Fruit fly (Drosophila melanogaster) whole organism, pupa: ENCODE measurements around the gene ps.
A peak's percentile ranks its signal among the peaks of the same experiment; 100 is the strongest.

Experiments used
- CG10348 ChIP-seq: fragments of 200-800 bp; sonication (Bioruptor generic); IDR thresholded peaks from 2 replicates; pipeline ENCODE4 v1.3.6; 2022; ENCODE audit warnings: missing biosample characterization, missing genetic modification characterization
- CG12605 ChIP-seq: fragments of 200-800 bp; sonication (Bioruptor generic); IDR thresholded peaks from 2 replicates; pipeline ENCODE4 v1.3.6; 2022; ENCODE audit warnings: missing biosample characterization, missing genetic modification characterization
- CG13204 ChIP-seq: fragments of 200-800 bp; sonication (Bioruptor generic); optimal IDR thresholded peaks from 2 replicates; lab custom pipeline; 2018; ENCODE audit warnings: missing biosample characterization, mild to moderate bottlenecking, missing genetic modification characterization, moderate library complexity
- CG14655 ChIP-seq: fragments of 200-800 bp; sonication (Bioruptor generic); optimal IDR thresholded peaks from 3 replicates; lab custom pipeline; 2017; ENCODE audit warnings: mild to moderate bottlenecking, missing biosample characterization, missing genetic modification reagents, missing genetic modification characterization
- CG15710 ChIP-seq: fragments of 200-800 bp; sonication (Bioruptor generic); optimal IDR thresholded peaks from 2 replicates; lab custom pipeline; 2018; ENCODE audit warnings: missing biosample characterization, mild to moderate bottlenecking, missing genetic modification characterization, moderate library complexity
- CG17806 ChIP-seq: fragments of 200-800 bp; sonication (Bioruptor generic); optimal IDR thresholded peaks from 2 replicates; lab custom pipeline; 2018; ENCODE audit warnings: missing biosample characterization, mild to moderate bottlenecking, missing genetic modification characterization, moderate library complexity
- CG32121 ChIP-seq: fragments of 200-800 bp; sonication (Bioruptor generic); IDR thresholded peaks from 2 replicates; pipeline ENCODE4 v1.3.6; 2022; ENCODE audit warnings: missing biosample characterization, missing genetic modification characterization
- CG34367 ChIP-seq: fragments of 200-800 bp; sonication (Bioruptor generic); optimal IDR thresholded peaks from 2 replicates; lab custom pipeline; 2018; ENCODE audit warnings: missing biosample characterization, mild to moderate bottlenecking, missing genetic modification characterization
- CG4496 ChIP-seq: fragments of 200-800 bp; sonication (Bioruptor generic); IDR thresholded peaks from 3 replicates; pipeline ENCODE4 v1.3.6; 2022; ENCODE audit warnings: missing biosample characterization, missing genetic modification characterization
- CG8159 ChIP-seq: fragments of 200-800 bp; sonication (Bioruptor generic); optimal IDR thresholded peaks from 3 replicates; lab custom pipeline; 2018; ENCODE audit warnings: missing biosample characterization, mild to moderate bottlenecking, missing genetic modification characterization, moderate library complexity
- CG8301 ChIP-seq: fragments of 200-800 bp; sonication (Bioruptor generic); optimal IDR thresholded peaks from 2 replicates; lab custom pipeline; 2018; ENCODE audit warnings: missing biosample characterization, mild to moderate bottlenecking, missing genetic modification characterization
- CG9948 ChIP-seq: fragments of 200-800 bp; sonication (Bioruptor generic); optimal IDR thresholded peaks from 2 replicates; lab custom pipeline; 2018; ENCODE audit warnings: missing biosample characterization, mild to moderate bottlenecking, missing genetic modification characterization, moderate library complexity
- D1 ChIP-seq: fragments of 200-800 bp; sonication (Bioruptor generic); optimal IDR thresholded peaks from 2 replicates; lab custom pipeline; 2018; ENCODE audit warnings: missing biosample characterization, mild to moderate bottlenecking, missing genetic modification characterization, moderate library complexity
- EcR ChIP-seq: fragments of 200-800 bp; sonication (Bioruptor generic); optimal IDR thresholded peaks from 3 replicates; lab custom pipeline; 2019; ENCODE audit warnings: missing biosample characterization, missing genetic modification characterization, mild to moderate bottlenecking, moderate library complexity, missing genetic modification reagents
- Ets98B ChIP-seq: fragments of 200-800 bp; sonication (Bioruptor generic); IDR thresholded peaks from 2 replicates; pipeline ENCODE4 v1.3.6; 2022; ENCODE audit warnings: missing biosample characterization, missing genetic modification characterization
- Pif1A ChIP-seq: fragments of 200-800 bp; sonication (Bioruptor generic); optimal IDR thresholded peaks from 3 replicates; lab custom pipeline; 2016; ENCODE audit warnings: missing biosample characterization, missing genetic modification characterization
- Pif1B ChIP-seq: fragments of 200-800 bp; sonication (Bioruptor generic); optimal IDR thresholded peaks from 3 replicates; lab custom pipeline; 2016; ENCODE audit warnings: missing biosample characterization, missing genetic modification characterization
- Snoo ChIP-seq: fragments of 200-800 bp; sonication (Bioruptor generic); optimal IDR thresholded peaks from 3 replicates; lab custom pipeline; 2017; ENCODE audit warnings: missing biosample characterization, mild to moderate bottlenecking, missing genetic modification characterization, inconsistent platforms
- fd96Ca ChIP-seq: fragments of 200-800 bp; sonication (Bioruptor generic); IDR thresholded peaks from 3 replicates; pipeline ENCODE4 v1.3.6; 2022; ENCODE audit warnings: missing biosample characterization, missing genetic modification characterization
- gl ChIP-seq: fragments of 200-800 bp; sonication (Bioruptor generic); optimal IDR thresholded peaks from 2 replicates; lab custom pipeline; 2018; ENCODE audit warnings: missing biosample characterization, mild to moderate bottlenecking, missing genetic modification characterization
- rn ChIP-seq: fragments of 200-800 bp; sonication (Bioruptor generic); IDR thresholded peaks from 2 replicates; pipeline ENCODE4 v1.3.6; 2022; ENCODE audit warnings: missing biosample characterization, missing genetic modification characterization

The ps gene

dm6 chr3R:9427328-9427727 is 9.6 kb downstream of the ps start:
- no peak for TF ChIP-seq Pif1A
- TF ChIP-seq CG8301 (tag; lab: Kevin White, UChicago): no peak
- TF ChIP-seq CG4496 (GFP tag; lab: Robert Waterston, UW): no peak
- TF ChIP-seq CG34367 (tag; lab: Kevin White, UChicago): no peak
- TF ChIP-seq CG12605 (GFP tag; lab: Robert Waterston, UW): no peak
- TF ChIP-seq rn: no peak
- TF ChIP-seq CG9948 (tag; lab: Kevin White, UChicago): no peak
- TF ChIP-seq CG15710 (tag; lab: Kevin White, UChicago): no peak
- TF ChIP-seq, all 21 proteins: peak for 0

DNA sequence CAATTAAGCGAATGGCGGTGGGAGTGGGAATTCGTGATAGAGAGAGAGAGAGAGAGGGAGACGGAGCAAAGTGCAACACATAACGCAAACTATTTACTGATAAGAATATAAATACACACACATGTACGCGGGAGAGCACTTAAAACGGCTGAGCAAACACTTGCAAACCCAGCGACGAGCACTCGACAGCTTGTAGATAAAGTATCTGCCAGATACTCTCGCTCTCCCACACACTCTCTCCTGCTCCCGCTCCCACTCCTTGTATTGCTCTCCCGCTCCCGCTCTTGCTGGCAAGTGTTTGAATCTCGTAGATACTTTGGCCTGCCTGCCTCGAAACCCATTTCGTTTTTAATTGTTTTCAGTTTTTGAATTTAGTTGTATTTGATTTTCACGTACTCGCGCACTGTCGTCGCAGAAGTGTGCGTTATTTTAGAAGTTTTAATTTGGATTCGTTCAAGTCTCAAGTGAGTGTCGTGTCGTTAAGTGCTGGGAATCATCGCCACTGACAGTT is 10.5 kb downstream of the ps start:
- TF ChIP-seq CG34367 (tag; lab: Kevin White, UChicago) (peak; percentile 40), Snoo (tag; lab: Kevin White, UChicago) (peak; percentile 51), CG8301 (tag; lab: Kevin White, UChicago) (peak; percentile 57), CG15710 (tag; lab: Kevin White, UChicago) (peak; percentile 6), Ets98B (GFP tag; lab: Robert Waterston, UW) (peak; percentile 84), D1 (tag; lab: Kevin White, UChicago) (no peak), gl (peak; percentile 82), Pif1A (peak; percentile 45), Pif1B (peak; percentile 53), CG13204 (GFP tag; lab: Kevin White, UChicago) (peak; percentile 74), CG4496 (GFP tag; lab: Robert Waterston, UW) (no peak; the same call in 1 of the 3 replicates), CG32121 (GFP tag; lab: Robert Waterston, UW) (peak; percentile 75), CG12605 (GFP tag; lab: Robert Waterston, UW) (peak; percentile 84), EcR (GFP tag; lab: Kevin White, UChicago) (no peak), CG9948 (tag; lab: Kevin White, UChicago) (no peak), CG14655 (GFP tag; lab: Kevin White, UChicago) (peak; percentile 59), CG17806 (tag; lab: Kevin White, UChicago) (peak; percentile 18), CG8159 (peak; percentile 38), rn (no peak), CG10348 (no peak), fd96Ca (GFP tag; lab: Robert Waterston, UW) (peak; percentile 82)

DNA sequence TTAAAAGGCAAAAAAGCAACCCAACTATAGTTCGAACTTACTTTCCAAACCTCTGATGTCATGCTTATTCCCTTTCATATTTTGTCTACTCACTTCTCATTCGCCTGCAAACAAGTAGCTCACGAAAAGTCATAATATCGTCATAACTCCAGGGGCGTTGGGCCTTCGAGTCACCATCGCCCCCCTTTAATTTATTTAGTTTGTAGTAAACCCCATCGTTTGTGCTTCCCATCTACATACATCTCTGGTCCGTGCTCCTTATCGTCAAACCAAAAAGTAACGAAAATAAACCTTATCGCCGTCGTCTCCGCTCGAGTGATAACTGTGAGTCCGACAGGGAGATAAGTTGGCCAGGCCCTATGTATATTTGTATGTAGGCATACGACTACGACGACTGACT is 11.2 kb downstream of the ps start:
- TF ChIP-seq CG14655 (GFP tag; lab: Kevin White, UChicago) (peak; percentile 7), CG13204 (GFP tag; lab: Kevin White, UChicago) (no peak), CG12605 (GFP tag; lab: Robert Waterston, UW) (no peak), CG15710 (tag; lab: Kevin White, UChicago) (peak; percentile 23), Ets98B (GFP tag; lab: Robert Waterston, UW) (peak; percentile 32; the same call in 1 of the 2 replicates), rn (no peak), Pif1B (peak; percentile 6), CG4496 (GFP tag; lab: Robert Waterston, UW) (no peak; the same call in 2 of the 3 replicates), CG8159 (peak; percentile 4), Pif1A (peak; percentile 17), CG34367 (tag; lab: Kevin White, UChicago) (no peak), CG10348 (no peak), CG17806 (tag; lab: Kevin White, UChicago) (peak; percentile 4), gl (no peak), CG8301 (tag; lab: Kevin White, UChicago) (no peak), D1 (tag; lab: Kevin White, UChicago) (no peak), CG9948 (tag; lab: Kevin White, UChicago) (no peak), fd96Ca (GFP tag; lab: Robert Waterston, UW) (peak; percentile 37; the same call in 2 of the 3 replicates), EcR (GFP tag; lab: Kevin White, UChicago) (no peak), Snoo (tag; lab: Kevin White, UChicago) (peak; percentile 54), CG32121 (GFP tag; lab: Robert Waterston, UW) (no peak)

DNA sequence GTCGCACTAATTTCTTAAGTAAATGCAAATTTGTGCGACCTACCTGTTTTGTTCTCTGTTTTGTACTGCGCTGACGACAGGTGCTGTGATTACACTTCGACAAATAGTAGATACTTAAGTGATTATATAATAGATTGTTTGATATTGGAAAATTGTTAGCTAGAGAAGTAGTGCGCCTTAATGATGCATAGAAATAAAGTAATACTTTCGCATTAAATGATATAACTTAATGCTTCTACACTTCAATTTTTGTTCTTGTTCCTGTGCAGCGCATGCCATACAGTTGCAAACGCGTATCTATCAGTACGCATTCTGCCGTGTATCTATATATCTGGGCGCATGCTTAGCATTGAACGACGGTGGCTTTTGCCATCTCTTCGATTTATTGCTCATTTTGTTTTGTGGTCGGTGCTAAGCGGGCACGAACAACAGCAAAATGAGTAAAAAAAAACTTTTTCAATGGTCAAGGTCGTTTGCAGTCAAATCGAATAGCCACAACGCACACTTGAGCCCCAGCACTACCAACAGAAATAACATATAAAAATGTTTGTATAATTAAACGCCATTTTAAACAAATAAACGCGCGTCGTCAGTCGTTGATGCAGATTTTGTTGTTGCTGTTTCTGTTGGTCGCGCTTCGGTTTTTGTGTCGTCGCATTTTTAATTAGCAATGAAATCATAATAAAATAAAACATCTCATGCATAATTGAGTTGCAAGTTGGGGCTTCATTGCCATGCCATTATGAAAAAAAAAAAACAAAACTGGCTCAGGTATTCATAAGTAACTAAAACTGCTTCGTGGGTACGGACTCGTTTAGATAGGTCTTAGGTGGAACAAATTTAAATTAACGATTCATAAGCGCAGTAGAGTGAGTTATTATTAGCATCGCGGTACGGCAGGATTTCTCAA is 12.9 kb downstream of the ps start:
- no peak for TF ChIP-seq CG12605 (GFP tag; lab: Robert Waterston, UW)
- TF ChIP-seq CG32121 (GFP tag; lab: Robert Waterston, UW): peak; percentile 51; the same call in 1 of the 2 replicates
- TF ChIP-seq D1 (tag; lab: Kevin White, UChicago): no peak
- peak; percentile 52 for TF ChIP-seq Pif1A
- no peak for TF ChIP-seq Snoo (tag; lab: Kevin White, UChicago)
- no peak for TF ChIP-seq CG15710 (tag; lab: Kevin White, UChicago)
- no peak for TF ChIP-seq fd96Ca (GFP tag; lab: Robert Waterston, UW)
- TF ChIP-seq CG9948 (tag; lab: Kevin White, UChicago): peak; percentile 43
- no peak for TF ChIP-seq Pif1B
- TF ChIP-seq Ets98B (GFP tag; lab: Robert Waterston, UW): peak; percentile 39; the same call in 1 of the 2 replicates
- no peak for TF ChIP-seq CG34367 (tag; lab: Kevin White, UChicago)
- peak; percentile 65 for TF ChIP-seq CG14655 (GFP tag; lab: Kevin White, UChicago)
- no peak for TF ChIP-seq CG13204 (GFP tag; lab: Kevin White, UChicago)
- TF ChIP-seq CG10348: no peak
- TF ChIP-seq rn: no peak
- TF ChIP-seq CG8159: no peak
- peak; percentile 31 for TF ChIP-seq CG17806 (tag; lab: Kevin White, UChicago)
- TF ChIP-seq EcR (GFP tag; lab: Kevin White, UChicago): no peak
- TF ChIP-seq CG8301 (tag; lab: Kevin White, UChicago): peak; percentile 65
- peak; percentile 48; the same call in 1 of the 3 replicates for TF ChIP-seq CG4496 (GFP tag; lab: Robert Waterston, UW)
- no peak for TF ChIP-seq gl
